Fruit fly (Drosophila melanogaster): ENCODE data around the gene ninaA.

The ninaA gene

dm6 chr2L:850727-851257, 26.3 kb upstream of the ninaA start, which contains the start of gene drongo (continued):
- TF ChIP-seq CG2116 (GFP tag; optimal IDR thresholded peaks at IDR 0.05) (peak; percentile 55), CG11504 (tag; optimal IDR thresholded peaks at IDR 0.05) (peak; percentile 48), Trl (optimal IDR thresholded peaks at IDR 0.05) (no peak), Trl (GFP tag; optimal IDR thresholded peaks at IDR 0.05) (peak; percentile 53), rib (GFP tag; IDR thresholded peaks at IDR 0.05) (peak; percentile 85), CG17612 (GFP tag; IDR thresholded peaks at IDR 0.05) (no peak), gsb (GFP tag; IDR thresholded peaks at IDR 0.05) (no peak), ERR (GFP tag; optimal IDR thresholded peaks at IDR 0.05) (peak; percentile 1), psq (GFP tag; optimal IDR thresholded peaks at IDR 0.05) (peak; percentile 34), CG10543 (GFP tag; optimal IDR thresholded peaks at IDR 0.05) (peak; percentile 76), CG4617 (GFP tag; optimal IDR thresholded peaks at IDR 0.05; ENCODE audit: borderline replicate concordance) (peak; percentile 4), Pdp1 (GFP tag; optimal IDR thresholded peaks at IDR 0.05) (peak in 1 of 2 experiments; percentile 29), CG17802 (tag; optimal IDR thresholded peaks at IDR 0.05) (peak; percentile 6), bab2 (GFP tag; optimal IDR thresholded peaks at IDR 0.05) (peak; percentile 27), tin (GFP tag; optimal IDR thresholded peaks at IDR 0.05) (no peak), CG7839 (tag; optimal IDR thresholded peaks at IDR 0.05) (peak; percentile 11), nerfin-2 (GFP tag; IDR thresholded peaks at IDR 0.05; ENCODE audit: partially characterized antibody) (no peak), kni (GFP tag; optimal IDR thresholded peaks at IDR 0.05) (peak; percentile 63), CG11085 (GFP tag; IDR thresholded peaks at IDR 0.05) (no peak), Fer3 (tag; optimal IDR thresholded peaks at IDR 0.05) (peak; percentile 23), CG4360 (GFP tag; IDR thresholded peaks at IDR 0.05) (peak; percentile 99), CG17359 (tag; optimal IDR thresholded peaks at IDR 0.05) (peak; percentile 9), CG9797 (GFP tag; optimal IDR thresholded peaks at IDR 0.05) (peak; percentile 97), insv (GFP tag; optimal IDR thresholded peaks at IDR 0.05) (peak in 1 of 2 experiments; percentile 54), CG12219 (GFP tag; optimal IDR thresholded peaks at IDR 0.05) (no peak), schlank (tag; optimal IDR thresholded peaks at IDR 0.05) (no peak), her (GFP tag; optimal IDR thresholded peaks at IDR 0.05) (peak; percentile 67), CG16779 (GFP tag; IDR thresholded peaks at IDR 0.05) (peak; percentile 47; the same call in 1 of the 2 replicates), nmo (GFP tag; optimal IDR thresholded peaks at IDR 0.05) (peak; percentile 63), ranshi (GFP tag; IDR thresholded peaks at IDR 0.05) (peak; percentile 18; the same call in 1 of the 2 replicates), zf30C (GFP tag; optimal IDR thresholded peaks at IDR 0.05) (peak; percentile 38), grau (tag; optimal IDR thresholded peaks at IDR 0.05) (peak; percentile 25), Dbx (GFP tag; IDR thresholded peaks at IDR 0.05) (peak; percentile 48; the same call in 2 of the 3 replicates), kay (GFP tag; optimal IDR thresholded peaks at IDR 0.05) (peak; percentile 14), Rx (GFP tag; IDR thresholded peaks at IDR 0.05) (no peak), unpg (GFP tag; optimal IDR thresholded peaks at IDR 0.05) (no peak), CG18619 (GFP tag; optimal IDR thresholded peaks at IDR 0.05) (peak; percentile 14), Hr3 (GFP tag; optimal IDR thresholded peaks at IDR 0.05) (no peak), wek (GFP tag; optimal IDR thresholded peaks at IDR 0.05) (peak; percentile 41), CG4424 (GFP tag; optimal IDR thresholded peaks at IDR 0.05) (no peak), CG15269 (tag; optimal IDR thresholded peaks at IDR 0.05) (peak; percentile 24), CG2202 (tag; optimal IDR thresholded peaks at IDR 0.05) (peak; percentile 34), CG9876 (GFP tag; optimal IDR thresholded peaks at IDR 0.05) (peak; percentile 8), Hmr (GFP tag; optimal IDR thresholded peaks at IDR 0.05) (peak; percentile 81), vfl (GFP tag; optimal IDR thresholded peaks at IDR 0.05) (peak; percentile 57), CG10565 (GFP tag; optimal IDR thresholded peaks at IDR 0.05) (no peak), CG6854 (GFP tag; optimal IDR thresholded peaks at IDR 0.05) (no peak), scrt (GFP tag; optimal IDR thresholded peaks at IDR 0.05) (peak; percentile 45), CG12155 (GFP tag; optimal IDR thresholded peaks at IDR 0.05) (peak; percentile 60), zfh1 (GFP tag; IDR thresholded peaks at IDR 0.05) (0 out of 3 replicates have a peak, but pooled peaks have one; percentile 43)

All from whole organism, embryonic.